Worm (Caenorhabditis elegans) whole organism, young adult: ENCODE results near the gene E02H1.1.
A peak's percentile ranks its signal among the peaks of the same experiment; 100 is the strongest.

Source experiments
- C17E4.6 ChIP-seq: fragments of 200-800 bp; sonication (Bioruptor generic); IDR thresholded peaks from 2 replicates; pipeline ENCODE4 v1.3.6; 2022; ENCODE audit warnings: missing genetic modification reagents, missing genetic modification characterization, missing compliant biosample characterization
- F37B4.10 ChIP-seq: fragments of 200-800 bp; sonication (Bioruptor generic); IDR thresholded peaks from 2 replicates; pipeline ENCODE4 v1.3.6; 2022; ENCODE audit warnings: missing genetic modification characterization, missing compliant biosample characterization
- F49E8.2 ChIP-seq: sonication (generic microtip); optimal IDR thresholded peaks from 3 replicates; lab custom pipeline; 2017; ENCODE audit warnings: missing genetic modification characterization, mild to moderate bottlenecking, missing compliant biosample characterization, antibody characterized with exemption, moderate library complexity; ENCODE audit not compliant: insufficient read depth
- F52B5.7 ChIP-seq: sonication (generic microtip); optimal IDR thresholded peaks from 2 replicates; lab custom pipeline; 2016; ENCODE audit warnings: mild to moderate bottlenecking, missing genetic modification characterization, missing compliant biosample characterization
- F57A8.1 ChIP-seq: fragments of 200-800 bp; sonication (Bioruptor generic); optimal IDR thresholded peaks from 2 replicates; lab custom pipeline; 2018; ENCODE audit warnings: mild to moderate bottlenecking, missing genetic modification characterization, moderate library complexity, missing compliant biosample characterization
- K12H6.12 ChIP-seq: fragments of 200-800 bp; sonication (Bioruptor generic); optimal IDR thresholded peaks from 2 replicates; lab custom pipeline; 2018; ENCODE audit warnings: mild to moderate bottlenecking, missing genetic modification characterization, missing compliant biosample characterization
- ZK185.1 ChIP-seq: sonication (generic microtip); optimal IDR thresholded peaks from 2 replicates; lab custom pipeline; 2016; ENCODE audit warnings: mild to moderate bottlenecking, missing genetic modification characterization, missing compliant biosample characterization; ENCODE audit not compliant: poor library complexity, severe bottlenecking
- attf-5 ChIP-seq: fragments of 200-800 bp; sonication (Bioruptor generic); optimal IDR thresholded peaks from 2 replicates; lab custom pipeline; 2018; ENCODE audit warnings: mild to moderate bottlenecking, missing genetic modification characterization, missing compliant biosample characterization
- bed-2 ChIP-seq: fragments of 200-800 bp; sonication (Bioruptor generic); IDR thresholded peaks from 2 replicates; pipeline ENCODE4 v1.3.6; 2022; ENCODE audit warnings: missing genetic modification reagents, missing genetic modification characterization, missing compliant biosample characterization
- cebp-1 ChIP-seq, 2 experiments: fragments of 200-800 bp in 1 of 2; sonication (Bioruptor generic) in 1 of 2; sonication (generic microtip) in 1 of 2; IDR thresholded peaks in 1 of 2; optimal IDR thresholded peaks in 1 of 2; 2 replicates each; pipeline versions ENCODE4 v1.3.6 to Lab custom; 2017 to 2022; ENCODE audit warnings: missing compliant biosample characterization in 2 of 2, missing genetic modification characterization in 2 of 2, mild to moderate bottlenecking in 1 of 2, missing genetic modification reagents in 1 of 2, moderate library complexity in 1 of 2
- ceh-27 ChIP-seq: fragments of 200-800 bp; sonication (Bioruptor generic); optimal IDR thresholded peaks from 2 replicates; lab custom pipeline; 2018; ENCODE audit warnings: mild to moderate bottlenecking, missing genetic modification characterization, moderate library complexity, missing compliant biosample characterization
- dpff-1 ChIP-seq: sonication (generic microtip); optimal IDR thresholded peaks from 2 replicates; lab custom pipeline; 2017; ENCODE audit warnings: mild to moderate bottlenecking, missing genetic modification characterization, missing compliant biosample characterization
- egrh-3 ChIP-seq: fragments of 200-800 bp; sonication (Bioruptor generic); IDR thresholded peaks from 2 replicates; pipeline ENCODE4 v1.3.6; 2022; ENCODE audit warnings: missing genetic modification reagents, missing genetic modification characterization, missing compliant biosample characterization
- him-1 ChIP-seq: sonication (generic microtip); optimal IDR thresholded peaks from 2 replicates; lab custom pipeline; 2016; ENCODE audit warnings: missing genotype, missing genetic modification reagents, missing genetic modification characterization, missing compliant biosample characterization
- hlh-26 ChIP-seq: fragments of 200-800 bp; sonication (Bioruptor generic); conservative IDR thresholded peaks from 2 replicates; pipeline ENCODE4 v1.3.6; 2022; ENCODE audit warnings: missing genetic modification reagents, missing genetic modification characterization, missing compliant biosample characterization
- lag-1 ChIP-seq: fragments of 200-800 bp; sonication (Bioruptor generic); IDR thresholded peaks from 2 replicates; pipeline ENCODE4 v1.3.6; 2022; ENCODE audit warnings: missing genetic modification reagents, missing genetic modification characterization, missing compliant biosample characterization
- lin-35 ChIP-seq, 3 experiments: fragments of 150-350 bp in 2 of 3; sonication (generic microtip) in 1 of 3; optimal IDR thresholded peaks; 2 replicates each; lab custom pipeline; 2014 to 2018; ENCODE audit warnings: missing biosample characterization in 3 of 3, missing genetic modification characterization in 3 of 3, missing genetic modification reagents in 3 of 3
- lsl-1 ChIP-seq: fragments of 200-800 bp; sonication (Bioruptor generic); optimal IDR thresholded peaks from 2 replicates; lab custom pipeline; 2018; ENCODE audit warnings: mild to moderate bottlenecking, missing genetic modification characterization, moderate library complexity, missing compliant biosample characterization
- madf-10 ChIP-seq: sonication (generic microtip); optimal IDR thresholded peaks from 2 replicates; lab custom pipeline; 2016; ENCODE audit warnings: mild to moderate bottlenecking, missing genetic modification characterization, missing compliant biosample characterization
- madf-8 ChIP-seq: fragments of 200-800 bp; sonication (Bioruptor generic); conservative IDR thresholded peaks from 2 replicates; pipeline ENCODE4 v1.3.6; 2022; ENCODE audit warnings: missing genetic modification reagents, missing genetic modification characterization, missing compliant biosample characterization
- mes-4 ChIP-seq: sonication (generic microtip); optimal IDR thresholded peaks from 2 replicates; lab custom pipeline; 2016; ENCODE audit warnings: missing genotype, missing genetic modification characterization, missing compliant biosample characterization
- mxl-1 ChIP-seq: sonication (generic microtip); optimal IDR thresholded peaks from 2 replicates; lab custom pipeline; 2016; ENCODE audit warnings: missing genetic modification characterization, missing compliant biosample characterization
- nhr-120 ChIP-seq: fragments of 200-800 bp; sonication (Bioruptor generic); IDR thresholded peaks from 2 replicates; pipeline ENCODE4 v1.3.6; 2022; ENCODE audit warnings: missing genetic modification characterization, missing compliant biosample characterization
- nhr-27 ChIP-seq: fragments of 200-800 bp; sonication (Bioruptor generic); optimal IDR thresholded peaks from 2 replicates; lab custom pipeline; 2018; ENCODE audit warnings: mild to moderate bottlenecking, missing genetic modification characterization, moderate library complexity, missing compliant biosample characterization
- nhr-80 ChIP-seq: sonication (generic microtip); optimal IDR thresholded peaks from 2 replicates; lab custom pipeline; 2016; ENCODE audit warnings: missing genetic modification characterization, missing compliant biosample characterization
- pha-4 ChIP-seq: fragments of 150-350 bp; sonication (generic microtip); optimal IDR thresholded peaks from 2 replicates; lab custom pipeline; 2014; ENCODE audit warnings: missing biosample characterization, missing genetic modification reagents, missing genetic modification characterization
- rcor-1 ChIP-seq: fragments of 200-800 bp; sonication (Bioruptor generic); IDR thresholded peaks from 2 replicates; pipeline ENCODE4 v1.3.6; 2022; ENCODE audit warnings: missing genetic modification reagents, missing genetic modification characterization, missing compliant biosample characterization
- rec-8 ChIP-seq, 2 experiments: sonication (generic microtip); optimal IDR thresholded peaks; 2 replicates each; lab custom pipeline; 2016; ENCODE audit warnings: mild to moderate bottlenecking in 2 of 2, missing genetic modification characterization in 2 of 2, missing genetic modification reagents in 2 of 2, missing genotype in 2 of 2, missing biosample characterization in 1 of 2, missing compliant biosample characterization in 1 of 2, moderate library complexity in 1 of 2
- repo-1 ChIP-seq: sonication (generic microtip); optimal IDR thresholded peaks from 2 replicates; lab custom pipeline; 2017; ENCODE audit warnings: mild to moderate bottlenecking, missing genetic modification characterization, missing compliant biosample characterization
- sea-2 ChIP-seq: fragments of 200-800 bp; sonication (Bioruptor generic); IDR thresholded peaks from 2 replicates; pipeline ENCODE4 v1.3.6; 2022; ENCODE audit warnings: missing genetic modification characterization, missing compliant biosample characterization
- snpc-3.4 ChIP-seq: sonication (generic microtip); optimal IDR thresholded peaks from 2 replicates; lab custom pipeline; 2017; ENCODE audit warnings: missing genetic modification characterization, mild to moderate bottlenecking, missing compliant biosample characterization, antibody characterized with exemption, moderate library complexity, missing genotype, missing genetic modification reagents
- snpc-4 ChIP-seq, 5 experiments: fragments of 150-350 bp in 1 of 5; sonication (generic microtip) in 4 of 5; optimal IDR thresholded peaks; 2 replicates each; lab custom pipeline; 2014 to 2018; ENCODE audit warnings: missing genetic modification characterization in 5 of 5, missing biosample characterization in 3 of 5, antibody characterized with exemption in 2 of 5, mild to moderate bottlenecking in 2 of 5, missing compliant biosample characterization in 2 of 5, missing genotype in 2 of 5, moderate library complexity in 2 of 5, missing genetic modification reagents in 1 of 5
- somi-1 ChIP-seq: fragments of 200-800 bp; sonication (Bioruptor generic); optimal IDR thresholded peaks from 2 replicates; lab custom pipeline; 2018; ENCODE audit warnings: mild to moderate bottlenecking, missing genetic modification characterization, missing compliant biosample characterization
- zfh-2 ChIP-seq: fragments of 200-800 bp; sonication (Bioruptor generic); conservative IDR thresholded peaks from 2 replicates; pipeline ENCODE4 v1.3.6; 2022; ENCODE audit warnings: missing genetic modification reagents, missing genetic modification characterization, missing compliant biosample characterization
- ztf-18 ChIP-seq: sonication (generic microtip); optimal IDR thresholded peaks from 2 replicates; lab custom pipeline; 2016; ENCODE audit warnings: missing genotype, mild to moderate bottlenecking, missing genetic modification characterization, missing compliant biosample characterization
- ztf-22 ChIP-seq: fragments of 200-800 bp; sonication (Bioruptor generic); optimal IDR thresholded peaks from 2 replicates; lab custom pipeline; 2018; ENCODE audit warnings: mild to moderate bottlenecking, missing genetic modification characterization, moderate library complexity, missing compliant biosample characterization
- ztf-6 ChIP-seq: fragments of 200-800 bp; sonication (Bioruptor generic); IDR thresholded peaks from 2 replicates; pipeline ENCODE4 v1.3.6; 2022; ENCODE audit warnings: missing genetic modification reagents, missing genetic modification characterization, missing compliant biosample characterization

E02H1.1 gene

DNA sequence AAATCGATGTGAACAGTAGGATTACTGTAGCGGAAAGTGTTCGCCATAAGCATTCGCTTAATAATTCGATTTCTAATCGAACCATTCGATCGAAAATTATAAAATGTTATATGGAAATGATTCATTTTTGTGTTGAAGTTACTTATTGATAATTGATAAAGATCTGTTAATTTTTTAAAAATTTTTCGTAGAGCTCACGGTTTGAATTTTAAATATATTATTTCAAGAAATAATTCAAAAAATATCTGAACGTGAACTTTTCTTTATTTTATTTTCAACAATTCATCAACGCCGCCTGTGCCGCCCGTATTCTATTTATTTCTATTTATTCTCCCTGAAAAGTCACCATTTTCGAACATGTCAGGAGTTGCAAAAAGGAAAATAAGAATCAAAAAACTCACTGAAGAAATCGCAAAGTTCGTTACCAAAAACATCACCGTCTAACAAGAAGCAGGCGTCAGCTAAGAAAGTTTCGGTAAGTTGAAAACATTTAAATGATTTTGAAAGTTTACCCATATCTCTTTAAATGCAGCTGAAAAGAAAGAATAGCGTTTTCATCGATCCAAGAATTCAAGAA lies 20.5 kb upstream of the E02H1.1 start, which contains the start of the genes T15H9.5 and T15H9.4:
T15H9.5 (minus strand) TSS at position 101 of the 577 bp plus-strand sequence.
T15H9.4 (plus strand) TSS at position 527 of the 577 bp plus-strand sequence.
- no peak for TF ChIP-seq egrh-3 (GFP tag; lab: Robert Waterston, UW)
- TF ChIP-seq C17E4.6 (GFP tag; lab: Robert Waterston, UW): no peak
- no peak for TF ChIP-seq somi-1
- no peak for TF ChIP-seq lsl-1
- no peak for TF ChIP-seq him-1
- no peak for TF ChIP-seq rec-8 (tag; optimal IDR thresholded peaks at IDR 0.05; lab: Kevin White, UChicago)
- TF ChIP-seq sea-2 (GFP tag; lab: Robert Waterston, UW): no peak
- TF ChIP-seq hlh-26 (GFP tag; lab: Robert Waterston, UW): no peak
- no peak for TF ChIP-seq snpc-4 (GFP tag; optimal IDR thresholded peaks at IDR 0.05; lab: Kevin White, UChicago)
- TF ChIP-seq snpc-4 (tag; optimal IDR thresholded peaks at IDR 0.05; lab: Kevin White, UChicago): no peak

DNA sequence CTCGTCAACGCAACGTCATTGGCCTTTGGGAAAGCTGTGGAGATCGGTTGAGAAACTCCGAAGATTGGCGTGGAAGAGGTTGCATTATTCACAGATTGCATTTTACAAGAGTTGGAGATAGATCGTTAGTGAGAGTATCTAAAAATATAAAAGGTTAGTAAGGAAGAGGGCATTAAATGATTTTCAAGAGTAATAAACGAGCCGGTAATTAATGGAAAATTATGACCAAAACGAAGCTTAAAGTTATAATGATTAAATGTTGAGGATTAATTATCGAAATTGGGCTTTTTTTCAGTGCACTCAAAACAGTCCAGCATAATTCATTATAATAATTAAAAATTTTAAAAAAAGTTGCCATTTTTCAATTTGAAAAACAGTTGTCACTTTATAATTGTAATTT lies 18.3 kb upstream of the E02H1.1 start, which contains the start of gene pap-2:
pap-2 (minus strand) TSS at position 101 of the 400 bp plus-strand sequence.
- no peak for TF ChIP-seq mxl-1
- TF ChIP-seq ztf-18: no peak
- TF ChIP-seq mes-4 (tag; lab: Kevin White, UChicago): no peak
- TF ChIP-seq zfh-2 (GFP tag; lab: Robert Waterston, UW): no peak
- TF ChIP-seq nhr-120 (GFP tag; lab: Robert Waterston, UW): no peak
- no peak for TF ChIP-seq repo-1 (tag; lab: Kevin White, UChicago)
- no peak for TF ChIP-seq snpc-3.4
- no peak for TF ChIP-seq madf-10 (tag; lab: Kevin White, UChicago)
- no peak for TF ChIP-seq F52B5.7
- no peak for TF ChIP-seq madf-8 (GFP tag; lab: Robert Waterston, UW)
- TF ChIP-seq lag-1 (GFP tag; lab: Robert Waterston, UW): no peak
- TF ChIP-seq F57A8.1: no peak
- TF ChIP-seq ztf-6 (GFP tag; lab: Robert Waterston, UW): no peak
- no peak for TF ChIP-seq rcor-1 (GFP tag; lab: Robert Waterston, UW)
- no peak for TF ChIP-seq F37B4.10
- TF ChIP-seq cebp-1 (GFP tag; IDR thresholded peaks at IDR 0.05; lab: Robert Waterston, UW): no peak
- TF ChIP-seq cebp-1 (tag; optimal IDR thresholded peaks at IDR 0.05; lab: Kevin White, UChicago): no peak
- TF ChIP-seq, all 124 proteins: peak for 0

DNA sequence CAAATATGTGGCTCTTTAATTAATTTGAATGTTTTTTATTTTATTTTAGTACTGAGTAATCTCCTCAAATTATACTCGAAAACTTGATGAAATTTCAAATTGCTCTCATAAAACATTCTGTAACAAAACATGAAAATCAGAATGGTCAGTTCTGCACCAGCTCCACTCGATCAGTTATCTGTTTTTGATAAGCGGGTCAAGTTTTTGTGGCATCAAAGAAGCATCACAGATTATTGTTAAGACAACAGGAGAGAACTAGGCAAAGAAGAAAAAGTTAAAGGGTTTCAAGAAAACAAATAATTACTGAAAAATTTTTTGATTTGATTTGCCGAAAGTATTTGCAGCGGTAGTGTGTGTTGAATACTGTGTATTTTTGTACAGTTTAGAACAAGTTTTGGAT lies 16.2 kb upstream of the E02H1.1 start:
- TF ChIP-seq pha-4 (tag; lab: Kevin White, UChicago): peak; percentile 19
- TF ChIP-seq nhr-80 (tag; lab: Kevin White, UChicago): peak; percentile 15
- no peak for TF ChIP-seq F49E8.2 (tag; lab: Kevin White, UChicago)

DNA sequence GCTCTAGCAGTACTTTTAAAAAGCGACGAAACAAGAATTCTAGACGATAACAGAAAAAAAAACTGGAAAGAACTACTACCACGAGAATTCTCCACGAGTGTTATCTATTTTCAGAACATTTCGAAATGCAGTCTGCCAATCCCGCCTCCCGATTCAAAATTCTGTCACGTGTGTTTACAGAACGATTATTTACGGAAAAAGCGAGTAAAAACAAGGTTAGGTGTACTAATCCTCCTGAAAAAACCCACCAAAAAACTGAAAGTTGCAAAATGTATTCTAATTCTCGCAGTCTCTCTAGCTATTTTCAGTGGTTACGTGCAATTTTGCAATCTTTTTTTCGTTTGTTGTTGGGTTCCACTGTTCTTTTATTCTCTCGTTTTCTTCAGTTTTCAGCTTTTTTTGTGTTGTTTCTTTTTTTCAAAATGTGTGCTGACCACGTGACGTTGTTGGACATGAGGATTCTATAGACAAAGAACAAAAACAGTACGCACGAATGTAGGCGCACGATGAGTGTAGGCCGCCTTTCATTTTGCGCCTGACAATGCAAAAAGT lies 15.6 kb upstream of the E02H1.1 start:
- TF ChIP-seq ceh-27 (GFP tag; lab: Kevin White, UChicago) (no peak), snpc-3.4 (no peak), nhr-27 (tag; lab: Kevin White, UChicago) (no peak), pha-4 (tag; lab: Kevin White, UChicago) (no peak), attf-5 (peak; percentile 28), hlh-26 (GFP tag; lab: Robert Waterston, UW) (no peak), dpff-1 (tag; lab: Kevin White, UChicago) (no peak), lin-35 (GFP tag; optimal IDR thresholded peaks at IDR 0.05; lab: Kevin White, UChicago) (no peak), bed-2 (no peak), cebp-1 (GFP tag; IDR thresholded peaks at IDR 0.05; lab: Robert Waterston, UW) (peak; percentile 59; the same call in 1 of the 2 replicates), cebp-1 (tag; optimal IDR thresholded peaks at IDR 0.05; lab: Kevin White, UChicago) (peak; percentile 82), ztf-22 (no peak), K12H6.12 (peak; percentile 45), ZK185.1 (tag; lab: Kevin White, UChicago) (no peak)
